Fruit fly (Drosophila melanogaster) whole organism, prepupa: ENCODE measurements around the gene RhoGDI.

Experiments
- CG11294 ChIP-seq: fragments of 200-800 bp; sonication (Bioruptor generic); IDR thresholded peaks from 2 replicates; pipeline ENCODE4 v1.3.6; 2022; ENCODE audit warnings: missing biosample characterization, missing genetic modification characterization
- CG11762 ChIP-seq: fragments of 200-800 bp; sonication (Bioruptor generic); optimal IDR thresholded peaks from 3 replicates; lab custom pipeline; 2016; ENCODE audit warnings: missing biosample characterization, missing genetic modification characterization; ENCODE audit not compliant: insufficient read depth
- CG15336 ChIP-seq: fragments of 200-800 bp; sonication (Bioruptor generic); IDR thresholded peaks from 2 replicates; pipeline ENCODE4 v1.3.6; 2022; ENCODE audit warnings: missing biosample characterization, missing genetic modification characterization
- CG1621 ChIP-seq: fragments of 200-800 bp; sonication (Bioruptor generic); optimal IDR thresholded peaks from 3 replicates; lab custom pipeline; 2018; ENCODE audit warnings: missing biosample characterization, mild to moderate bottlenecking, missing genetic modification characterization
- CG16779 ChIP-seq: fragments of 200-800 bp; sonication (Bioruptor generic); optimal IDR thresholded peaks from 3 replicates; lab custom pipeline; 2017; ENCODE audit warnings: missing biosample characterization, mild to moderate bottlenecking, missing genetic modification characterization
- CG3032 ChIP-seq: fragments of 200-800 bp; optimal IDR thresholded peaks from 2 replicates; lab custom pipeline; 2019; ENCODE audit warnings: missing biosample characterization, mild to moderate bottlenecking, missing genetic modification characterization, moderate library complexity
- CG3919 ChIP-seq: fragments of 200-800 bp; sonication (Bioruptor generic); optimal IDR thresholded peaks from 3 replicates; lab custom pipeline; 2016; ENCODE audit warnings: missing biosample characterization, missing genetic modification characterization
- CG4318 ChIP-seq: fragments of 200-800 bp; sonication (Bioruptor generic); optimal IDR thresholded peaks from 3 replicates; lab custom pipeline; 2017; ENCODE audit warnings: missing biosample characterization, mild to moderate bottlenecking, missing genetic modification characterization
- CG6163 ChIP-seq: fragments of 200-800 bp; sonication (Bioruptor generic); IDR thresholded peaks from 3 replicates; pipeline ENCODE4 v1.3.6; 2022; ENCODE audit warnings: missing biosample characterization, missing genetic modification characterization
- CG6276 ChIP-seq: fragments of 200-800 bp; sonication (Bioruptor generic); optimal IDR thresholded peaks from 2 replicates; lab custom pipeline; 2017; ENCODE audit warnings: missing biosample characterization, mild to moderate bottlenecking, missing genetic modification characterization
- CG6792 ChIP-seq: fragments of 200-800 bp; sonication (Bioruptor generic); optimal IDR thresholded peaks from 3 replicates; lab custom pipeline; 2016; ENCODE audit warnings: missing biosample characterization, missing genetic modification characterization
- CG6854 ChIP-seq: fragments of 200-800 bp; sonication (Bioruptor generic); optimal IDR thresholded peaks from 2 replicates; lab custom pipeline; 2017; ENCODE audit warnings: missing biosample characterization, mild to moderate bottlenecking, missing genetic modification characterization
- CG7368 ChIP-seq: fragments of 200-800 bp; sonication (Bioruptor generic); optimal IDR thresholded peaks from 3 replicates; lab custom pipeline; 2016; ENCODE audit warnings: missing biosample characterization, missing genetic modification characterization
- CG8119 ChIP-seq: fragments of 200-800 bp; sonication (Bioruptor generic); IDR thresholded peaks from 3 replicates; pipeline ENCODE4 v1.3.6; 2022; ENCODE audit warnings: missing biosample characterization, missing genetic modification characterization
- CG8319 ChIP-seq: fragments of 200-800 bp; sonication (Bioruptor generic); optimal IDR thresholded peaks from 3 replicates; lab custom pipeline; 2016; ENCODE audit warnings: missing biosample characterization, missing genetic modification characterization
- CG8632 ChIP-seq: fragments of 200-800 bp; sonication (Bioruptor generic); optimal IDR thresholded peaks from 3 replicates; lab custom pipeline; 2016; ENCODE audit warnings: missing biosample characterization, missing genetic modification characterization
- CG9139 ChIP-seq: fragments of 200-800 bp; sonication (Bioruptor generic); optimal IDR thresholded peaks from 3 replicates; lab custom pipeline; 2017; ENCODE audit warnings: missing biosample characterization, mild to moderate bottlenecking, missing genetic modification characterization
- Eip75B ChIP-seq: fragments of 200-800 bp; sonication (Bioruptor generic); optimal IDR thresholded peaks from 3 replicates; lab custom pipeline; 2016; ENCODE audit warnings: missing biosample characterization, missing genetic modification characterization
- Eip78C ChIP-seq: fragments of 200-800 bp; sonication (Bioruptor generic); peaks from one replicate; lab custom pipeline; 2016; ENCODE audit warnings: missing biosample characterization, missing genetic modification characterization
- Eip93F ChIP-seq: fragments of 200-800 bp; sonication (Bioruptor generic); optimal IDR thresholded peaks from 2 replicates; lab custom pipeline; 2016; ENCODE audit warnings: missing biosample characterization, mild to moderate bottlenecking, missing genetic modification characterization
- Ets21C ChIP-seq: fragments of 200-800 bp; sonication (Bioruptor generic); optimal IDR thresholded peaks from 3 replicates; lab custom pipeline; 2016; ENCODE audit warnings: missing biosample characterization, missing genetic modification characterization
- Ets96B ChIP-seq: fragments of 200-800 bp; optimal IDR thresholded peaks from 2 replicates; lab custom pipeline; 2019; ENCODE audit warnings: missing biosample characterization, mild to moderate bottlenecking, missing genetic modification characterization, moderate library complexity
- Gug ChIP-seq: fragments of 200-800 bp; sonication (Bioruptor generic); IDR thresholded peaks from 2 replicates; pipeline ENCODE4 v1.3.6; 2022; ENCODE audit warnings: missing biosample characterization, missing genetic modification characterization
- Hr38 ChIP-seq: sonication (Bioruptor generic); optimal IDR thresholded peaks from 2 replicates; lab custom pipeline; 2016; ENCODE audit warnings: missing biosample characterization, missing genetic modification characterization
- Hr39 ChIP-seq: fragments of 200-800 bp; sonication (Bioruptor generic); optimal IDR thresholded peaks from 2 replicates; lab custom pipeline; 2016; ENCODE audit warnings: missing biosample characterization, missing genetic modification characterization
- Hr4 ChIP-seq: fragments of 200-800 bp; sonication (Bioruptor generic); optimal IDR thresholded peaks from 3 replicates; lab custom pipeline; 2016; ENCODE audit warnings: missing biosample characterization, missing genetic modification characterization
- Met ChIP-seq: fragments of 200-800 bp; sonication (Bioruptor generic); optimal IDR thresholded peaks from 3 replicates; lab custom pipeline; 2016; ENCODE audit warnings: missing biosample characterization, missing genetic modification characterization
- OdsH ChIP-seq: fragments of 200-800 bp; sonication (Bioruptor generic); optimal IDR thresholded peaks from 3 replicates; lab custom pipeline; 2016; ENCODE audit warnings: missing biosample characterization, missing genetic modification characterization
- Smox ChIP-seq: fragments of 200-800 bp; sonication (Bioruptor generic); optimal IDR thresholded peaks from 3 replicates; lab custom pipeline; 2016; ENCODE audit warnings: missing biosample characterization, missing genetic modification characterization
- Sox102F ChIP-seq: fragments of 200-800 bp; sonication (Bioruptor generic); optimal IDR thresholded peaks from 2 replicates; lab custom pipeline; 2016; ENCODE audit warnings: missing biosample characterization, mild to moderate bottlenecking, missing genetic modification characterization
- Sox15 ChIP-seq: fragments of 200-800 bp; sonication (Bioruptor generic); optimal IDR thresholded peaks from 3 replicates; lab custom pipeline; 2016; ENCODE audit warnings: missing biosample characterization, missing genetic modification characterization
- achi ChIP-seq: fragments of 200-800 bp; sonication (Bioruptor generic); optimal IDR thresholded peaks from 3 replicates; lab custom pipeline; 2016; ENCODE audit warnings: missing biosample characterization, missing genetic modification characterization
- acj6 ChIP-seq: fragments of 200-800 bp; sonication (Bioruptor generic); optimal IDR thresholded peaks from 3 replicates; lab custom pipeline; 2016; ENCODE audit warnings: missing biosample characterization, missing genetic modification characterization
- dac ChIP-seq: fragments of 200-800 bp; sonication (Bioruptor generic); optimal IDR thresholded peaks from 2 replicates; lab custom pipeline; 2017; ENCODE audit warnings: missing biosample characterization, mild to moderate bottlenecking, missing genetic modification characterization
- dsx ChIP-seq: fragments of 200-800 bp; optimal IDR thresholded peaks from 3 replicates; lab custom pipeline; 2019; ENCODE audit warnings: missing biosample characterization, mild to moderate bottlenecking, missing genetic modification characterization, moderate library complexity; ENCODE audit not compliant: poor library complexity, severe bottlenecking
- esn ChIP-seq: fragments of 200-800 bp; sonication (Bioruptor generic); optimal IDR thresholded peaks from 2 replicates; lab custom pipeline; 2016; ENCODE audit warnings: missing biosample characterization, mild to moderate bottlenecking, missing genetic modification characterization, moderate library complexity
- fkh ChIP-seq: fragments of 200-800 bp; sonication (Bioruptor generic); optimal IDR thresholded peaks from 3 replicates; lab custom pipeline; 2017; ENCODE audit warnings: missing biosample characterization, mild to moderate bottlenecking, missing genetic modification characterization, moderate library complexity
- lz ChIP-seq: fragments of 200-800 bp; sonication (Bioruptor generic); optimal IDR thresholded peaks from 3 replicates; lab custom pipeline; 2016; ENCODE audit warnings: missing biosample characterization, missing genetic modification characterization
- salr ChIP-seq, 2 experiments: fragments of 200-800 bp; sonication (Bioruptor generic); optimal IDR thresholded peaks; 3 replicates each; lab custom pipeline; 2016 to 2018; ENCODE audit warnings: missing biosample characterization in 2 of 2, missing genetic modification characterization in 2 of 2, mild to moderate bottlenecking in 1 of 2
- spab ChIP-seq: fragments of 200-800 bp; sonication (Bioruptor generic); optimal IDR thresholded peaks from 2 replicates; lab custom pipeline; 2017; ENCODE audit warnings: missing biosample characterization, mild to moderate bottlenecking, missing genetic modification characterization, missing genetic modification reagents
- svp ChIP-seq: fragments of 200-800 bp; sonication (Bioruptor generic); peaks from one replicate; lab custom pipeline; 2016; ENCODE audit warnings: missing biosample characterization, missing genetic modification characterization
- topi ChIP-seq: fragments of 200-800 bp; sonication (Bioruptor generic); optimal IDR thresholded peaks from 3 replicates; lab custom pipeline; 2016; ENCODE audit warnings: missing biosample characterization, missing genetic modification characterization
- vri ChIP-seq: fragments of 200-800 bp; sonication (Bioruptor generic); optimal IDR thresholded peaks from 3 replicates; lab custom pipeline; 2016; ENCODE audit warnings: missing biosample characterization, mild to moderate bottlenecking, missing genetic modification characterization

Gene RhoGDI

dm6 chr3L:19896892-19897684, 31.5 kb upstream of the RhoGDI start (continued):
- no peak for TF ChIP-seq CG3032 (tag; lab: Kevin White, UChicago)
- no peak for TF ChIP-seq CG6854 (GFP tag; lab: Kevin White, UChicago)
- no peak for TF ChIP-seq Hr38
- TF ChIP-seq dac (GFP tag; lab: Kevin White, UChicago) = no peak
- TF ChIP-seq Eip75B (GFP tag; lab: Kevin White, UChicago) = no peak
- peak; percentile 15 for TF ChIP-seq Sox102F (GFP tag; lab: Kevin White, UChicago)
- peak; percentile 32 for TF ChIP-seq vri (GFP tag; lab: Kevin White, UChicago)
- no peak for TF ChIP-seq Smox (GFP tag; lab: Kevin White, UChicago)
- TF ChIP-seq dsx = peak; percentile 29
- peak; percentile 64 for TF ChIP-seq topi (GFP tag; lab: Kevin White, UChicago)
- TF ChIP-seq salr (GFP tag; optimal IDR thresholded peaks at IDR 0.05; lab: Kevin White, UChicago) = peak in 1 of 2 experiments; percentile 51
- TF ChIP-seq CG6163 = peak; percentile 66
- peak; percentile 50 for TF ChIP-seq Hr4 (GFP tag; lab: Kevin White, UChicago)
- peak; percentile 62 for TF ChIP-seq Eip78C (GFP tag; lab: Kevin White, UChicago)
- TF ChIP-seq Met = peak; percentile 53
- TF ChIP-seq esn (GFP tag; lab: Kevin White, UChicago) = peak; percentile 48
- no peak for TF ChIP-seq CG4318 (GFP tag; lab: Kevin White, UChicago)
- TF ChIP-seq lz (GFP tag; lab: Kevin White, UChicago) = peak; percentile 28
- peak; percentile 24 for TF ChIP-seq CG9139 (GFP tag; lab: Kevin White, UChicago)
- no peak for TF ChIP-seq Gug
- TF ChIP-seq CG15336 = peak; percentile 20
- TF ChIP-seq, all 60 proteins: peak for 41

dm6 chr3L:19897685-19898009, 30.9 kb upstream of the RhoGDI start:
- no peak for TF ChIP-seq CG8119
- TF ChIP-seq CG11294 (GFP tag; lab: Robert Waterston, UW) = no peak
- no peak for TF ChIP-seq CG11762 (GFP tag; lab: Kevin White, UChicago)
- TF ChIP-seq Sox15 = no peak
- TF ChIP-seq Gug = no peak
- no peak for TF ChIP-seq CG8632 (GFP tag; lab: Kevin White, UChicago)
- TF ChIP-seq CG1621 = no peak
- TF ChIP-seq fkh (GFP tag; lab: Kevin White, UChicago) = peak; percentile 58
- TF ChIP-seq, all 60 proteins: peak for 1

DNA sequence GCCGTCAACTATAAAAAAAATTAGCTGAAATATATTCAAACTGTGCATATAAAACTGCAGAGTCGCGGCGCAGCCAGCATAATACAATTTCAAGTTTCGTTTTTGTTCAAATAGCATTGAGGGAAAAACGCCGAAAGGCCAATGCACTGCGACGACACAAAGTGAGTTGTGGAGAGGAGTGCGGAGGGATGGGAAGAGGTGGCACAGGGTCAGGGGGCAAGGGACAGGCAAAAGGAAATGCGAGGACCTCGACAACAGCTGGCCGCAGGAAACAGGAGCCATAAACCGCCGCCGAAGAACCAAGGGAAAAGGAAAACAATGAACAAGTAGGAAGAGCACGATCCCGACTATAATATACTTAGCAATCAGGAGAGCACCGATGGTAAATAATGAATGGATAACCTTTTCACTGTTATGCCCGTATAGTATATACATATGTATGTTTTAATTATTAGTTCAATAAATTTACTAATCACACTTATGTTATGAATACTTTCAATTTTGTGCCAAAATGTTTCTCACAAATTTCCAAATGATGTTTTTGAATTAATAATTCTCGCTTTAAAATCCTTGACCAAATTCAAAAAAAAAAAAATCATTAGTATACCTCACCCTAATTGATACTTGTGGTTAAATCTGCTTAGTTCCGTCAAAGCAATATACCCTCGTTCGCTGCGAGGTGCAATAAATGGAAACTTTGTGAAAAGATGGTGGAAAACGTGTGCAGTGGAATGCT, 29.8 kb upstream of the RhoGDI start:
- peak; percentile 25 for TF ChIP-seq lz (GFP tag; lab: Kevin White, UChicago)
- TF ChIP-seq Sox102F (GFP tag; lab: Kevin White, UChicago) = peak; percentile 35
- TF ChIP-seq CG8319 (GFP tag; lab: Kevin White, UChicago) = peak; percentile 27
- TF ChIP-seq salr (GFP tag; optimal IDR thresholded peaks at IDR 0.05; lab: Kevin White, UChicago) = peak in 1 of 2 experiments; percentile 72
- no peak for TF ChIP-seq fkh (GFP tag; lab: Kevin White, UChicago)
- peak; percentile 55 for TF ChIP-seq CG6276
- peak; percentile 44 for TF ChIP-seq achi
- no peak; the same call in 2 of the 3 replicates for TF ChIP-seq CG6163
- peak; percentile 17 for TF ChIP-seq CG11762 (GFP tag; lab: Kevin White, UChicago)
- TF ChIP-seq acj6 (GFP tag; lab: Kevin White, UChicago) = peak; percentile 60
- peak; percentile 85 for TF ChIP-seq Eip78C (GFP tag; lab: Kevin White, UChicago)
- TF ChIP-seq dsx = no peak
- peak; percentile 28 for TF ChIP-seq dac (GFP tag; lab: Kevin White, UChicago)
- peak; percentile 69 for TF ChIP-seq CG3919 (GFP tag; lab: Kevin White, UChicago)
- TF ChIP-seq svp (GFP tag; lab: Kevin White, UChicago) = peak; percentile 87
- no peak for TF ChIP-seq Ets21C
- peak; percentile 59 for TF ChIP-seq esn (GFP tag; lab: Kevin White, UChicago)
- peak; percentile 62 for TF ChIP-seq spab (GFP tag; lab: Kevin White, UChicago)
- peak; percentile 42 for TF ChIP-seq CG4318 (GFP tag; lab: Kevin White, UChicago)
- no peak for TF ChIP-seq CG16779 (tag; lab: Kevin White, UChicago)
- TF ChIP-seq CG3032 (tag; lab: Kevin White, UChicago) = peak; percentile 39
- TF ChIP-seq Hr4 (GFP tag; lab: Kevin White, UChicago) = peak; percentile 71
- peak; percentile 32 for TF ChIP-seq Smox (GFP tag; lab: Kevin White, UChicago)
- peak; percentile 21 for TF ChIP-seq Hr39 (GFP tag; lab: Kevin White, UChicago)
- peak; percentile 67 for TF ChIP-seq OdsH (GFP tag; lab: Kevin White, UChicago)
- TF ChIP-seq Eip75B (GFP tag; lab: Kevin White, UChicago) = no peak
- TF ChIP-seq CG6792 (GFP tag; lab: Kevin White, UChicago) = peak; percentile 51
- TF ChIP-seq Eip93F (GFP tag; lab: Kevin White, UChicago) = no peak
- peak; percentile 35 for TF ChIP-seq Ets96B (tag; lab: Kevin White, UChicago)
- TF ChIP-seq CG7368 (GFP tag; lab: Kevin White, UChicago) = no peak
